Worm (Caenorhabditis elegans) whole organism, dauer: ENCODE measurements around the gene D1046.4.

ENCODE experiments used
- unc-62 ChIP-seq: sonication (generic microtip); optimal IDR thresholded peaks from 2 replicates; lab custom pipeline; 2017; ENCODE audit warnings: missing biosample characterization, missing genetic modification reagents, missing genetic modification characterization

The D1046.4 gene

DNA sequence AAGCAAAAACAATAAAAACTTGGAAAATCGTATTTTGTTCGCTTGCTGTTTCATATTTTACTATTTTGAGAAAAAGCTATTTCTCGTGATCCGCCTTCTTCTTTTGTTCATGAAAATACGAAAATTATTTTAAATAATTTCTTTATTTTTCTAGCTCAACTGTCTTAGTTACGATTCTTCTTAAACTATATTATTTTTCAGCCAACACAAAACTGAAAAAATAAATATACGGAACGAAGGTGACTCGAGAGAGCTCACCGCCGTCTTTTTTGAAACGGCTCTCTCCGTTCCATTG, 41.6 kb downstream of the D1046.4 start, which contains the start of gene pdzd-8:
pdzd-8 (plus strand) TSS at position 196 of the 295 bp plus-strand sequence.
- TF ChIP-seq unc-62 (GFP tag; lab: Kevin White, UChicago): no peak

DNA sequence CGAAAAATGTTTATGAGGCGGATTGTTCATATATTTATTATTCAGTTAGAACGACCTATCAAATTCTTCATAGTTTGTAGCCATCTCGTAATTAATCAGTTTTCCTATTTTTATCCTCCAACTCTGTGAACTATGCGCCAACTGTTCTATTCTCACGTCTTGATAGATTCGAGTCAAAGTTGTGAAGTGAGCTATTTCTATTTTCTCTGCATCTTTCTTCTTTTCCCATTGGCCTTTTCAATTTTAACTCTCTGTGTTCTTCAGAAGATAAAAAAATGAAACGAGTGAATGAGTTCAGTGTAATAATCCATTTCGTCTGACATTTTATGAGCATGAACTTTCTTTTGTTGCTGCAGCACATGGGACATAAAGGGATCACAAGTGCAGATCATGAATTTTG, 44.4 kb downstream of the D1046.4 start:
- TF ChIP-seq unc-62 (GFP tag; lab: Kevin White, UChicago): no peak

DNA sequence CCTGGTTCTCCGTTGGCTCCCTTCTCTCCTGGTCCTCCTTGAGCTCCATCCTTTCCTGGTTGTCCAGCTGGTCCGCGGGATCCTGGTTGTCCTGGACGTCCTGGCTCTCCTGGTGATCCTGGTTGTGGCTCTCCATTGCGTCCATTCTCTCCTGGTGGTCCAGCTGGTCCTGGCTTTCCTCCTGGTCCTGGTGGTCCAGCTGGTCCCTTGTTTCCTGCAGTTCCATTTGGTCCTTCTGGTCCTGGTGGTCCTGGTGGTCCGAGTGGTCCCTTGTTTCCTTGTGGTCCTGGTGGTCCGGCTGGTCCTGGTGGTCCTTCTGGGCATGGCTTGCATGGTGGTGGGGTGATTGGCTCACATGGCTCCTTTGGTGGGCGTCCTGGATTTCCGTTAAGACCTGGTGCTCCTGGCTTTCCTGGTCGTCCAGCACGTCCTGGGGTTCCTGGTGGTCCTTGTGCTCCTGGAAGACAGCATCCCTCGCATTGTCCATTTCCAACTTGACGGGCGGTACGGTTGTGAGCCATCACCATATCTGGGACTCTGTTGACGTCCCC, 45.5 kb downstream of the D1046.4 start:
- no peak for TF ChIP-seq unc-62 (GFP tag; lab: Kevin White, UChicago)

DNA sequence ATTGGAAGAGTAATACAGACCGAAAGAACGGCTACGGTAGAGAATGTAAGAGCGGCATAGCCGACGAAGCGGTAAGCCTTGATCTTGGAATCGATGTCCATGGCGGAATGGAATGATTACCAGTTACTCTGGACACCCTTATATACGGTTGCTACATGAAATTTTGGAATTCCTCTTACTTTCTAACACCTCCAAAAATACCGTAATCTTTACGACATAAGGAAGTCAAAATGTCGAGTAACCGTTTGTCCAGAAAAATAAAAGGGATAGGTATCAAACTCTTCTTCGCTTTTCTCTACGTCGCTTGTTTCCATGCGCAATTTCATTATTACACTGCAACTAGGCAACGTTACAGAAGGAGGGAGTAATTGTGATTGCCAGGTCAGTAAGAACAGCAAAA, 46.0 kb downstream of the D1046.4 start, which contains the start of gene col-119:
col-119 (minus strand) TSS at position 101 of the 400 bp plus-strand sequence.
- TF ChIP-seq unc-62 (GFP tag; lab: Kevin White, UChicago): no peak

DNA sequence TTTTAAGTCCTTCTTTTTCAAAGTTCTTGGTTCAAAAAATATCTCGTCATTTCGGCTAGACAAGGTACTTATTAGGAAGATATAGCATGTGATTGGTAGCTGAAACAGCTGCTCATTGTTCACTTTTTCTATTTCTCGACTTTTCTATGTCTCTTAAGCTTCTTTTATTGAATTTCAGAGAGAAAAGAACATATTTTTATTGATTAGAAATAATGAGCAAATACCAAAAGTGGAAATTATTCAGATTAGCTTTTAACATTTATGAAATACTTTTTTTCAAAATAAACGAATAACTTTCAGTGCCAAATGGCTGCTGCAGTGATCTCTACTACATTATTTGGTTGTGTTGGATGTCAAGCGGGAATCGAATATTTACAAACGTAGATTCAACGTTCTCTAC, 50.9 kb downstream of the D1046.4 start, which contains the start of gene nstp-1:
nstp-1 (plus strand) TSS at position 301 of the 400 bp plus-strand sequence.
- no peak for TF ChIP-seq unc-62 (GFP tag; lab: Kevin White, UChicago)

DNA sequence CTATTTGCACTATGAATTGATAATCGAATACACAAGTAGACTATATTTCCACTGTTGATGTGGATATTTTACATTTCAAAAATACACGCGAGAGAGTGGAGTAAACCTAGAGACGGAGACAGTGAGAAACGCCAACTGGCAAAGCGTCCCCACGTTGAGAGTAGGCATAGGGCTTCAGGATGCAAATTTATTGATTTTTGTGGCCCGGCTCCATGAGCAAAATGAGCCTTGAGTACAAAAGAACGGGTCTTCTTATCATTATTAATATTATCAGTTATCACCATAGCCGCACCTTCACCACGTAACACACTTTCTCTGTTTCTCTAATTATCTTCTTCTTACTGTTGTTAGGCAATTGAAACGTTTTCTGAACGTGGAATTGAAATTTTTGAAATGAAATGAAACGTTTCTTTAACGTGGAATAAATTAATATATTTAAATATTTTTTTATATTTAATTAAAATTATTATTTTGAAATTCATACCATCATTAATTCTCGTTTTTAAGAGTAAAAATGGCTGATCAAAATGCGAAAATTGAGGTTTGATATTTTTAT, 53.2 kb downstream of the D1046.4 start, which contains the start of gene bre-1:
bre-1 (plus strand) TSS at position 506 of the 556 bp plus-strand sequence.
- TF ChIP-seq unc-62 (GFP tag; lab: Kevin White, UChicago): no peak
